Fruit fly (Drosophila melanogaster) whole organism, embryonic: Measurements from ENCODE around the gene PXo.

Source experiments
- CG10267 ChIP-seq: fragments of 200-800 bp; sonication (Bioruptor generic); optimal IDR thresholded peaks from 2 replicates; lab custom pipeline; 2018; ENCODE audit warnings: missing biosample characterization, mild to moderate bottlenecking, missing genetic modification characterization, moderate library complexity
- CG10274 ChIP-seq: fragments of 200-800 bp; sonication (Bioruptor generic); optimal IDR thresholded peaks from 3 replicates; lab custom pipeline; 2017; ENCODE audit warnings: missing biosample characterization, mild to moderate bottlenecking, missing genetic modification characterization
- CG10431 ChIP-seq: fragments of 200-800 bp; sonication (Bioruptor generic); optimal IDR thresholded peaks from 3 replicates; lab custom pipeline; 2018; ENCODE audit warnings: missing biosample characterization, mild to moderate bottlenecking, missing genetic modification characterization
- CG10462 ChIP-seq: fragments of 200-800 bp; sonication (Bioruptor generic); optimal IDR thresholded peaks from 2 replicates; lab custom pipeline; 2016; ENCODE audit warnings: missing biosample characterization, missing genetic modification characterization
- CG11723 ChIP-seq: fragments of 200-800 bp; sonication (Bioruptor generic); optimal IDR thresholded peaks from 2 replicates; lab custom pipeline; 2017; ENCODE audit warnings: missing biosample characterization, mild to moderate bottlenecking, missing genetic modification characterization
- CG1233 ChIP-seq: fragments of 200-800 bp; sonication (Bioruptor generic); optimal IDR thresholded peaks from 4 replicates; lab custom pipeline; 2018; ENCODE audit warnings: missing biosample characterization, mild to moderate bottlenecking, missing genetic modification characterization
- CG17568 ChIP-seq: fragments of 200-800 bp; sonication (Bioruptor generic); optimal IDR thresholded peaks from 2 replicates; lab custom pipeline; 2018; ENCODE audit warnings: missing biosample characterization, mild to moderate bottlenecking, missing genetic modification characterization, moderate library complexity
- CG17912 ChIP-seq: fragments of 200-800 bp; sonication (Bioruptor generic); optimal IDR thresholded peaks from 2 replicates; lab custom pipeline; 2018; ENCODE audit warnings: missing biosample characterization, mild to moderate bottlenecking, missing genetic modification characterization
- CG2116 ChIP-seq: fragments of 200-800 bp; sonication (Bioruptor generic); optimal IDR thresholded peaks from 3 replicates; lab custom pipeline; 2018; ENCODE audit warnings: missing biosample characterization, mild to moderate bottlenecking, missing genetic modification characterization
- CG2120 ChIP-seq: fragments of 200-800 bp; sonication (Bioruptor generic); optimal IDR thresholded peaks from 3 replicates; lab custom pipeline; 2016; ENCODE audit warnings: missing biosample characterization, missing genetic modification characterization
- CG30403 ChIP-seq: fragments of 200-800 bp; sonication (Bioruptor generic); optimal IDR thresholded peaks from 3 replicates; lab custom pipeline; 2016; ENCODE audit warnings: missing biosample characterization, missing genetic modification characterization
- CG30431 ChIP-seq: fragments of 200-800 bp; sonication (Bioruptor generic); optimal IDR thresholded peaks from 2 replicates; lab custom pipeline; 2017; ENCODE audit warnings: missing biosample characterization, missing genetic modification characterization
- CG32772 ChIP-seq: fragments of 200-800 bp; sonication (Bioruptor generic); IDR thresholded peaks from 2 replicates; pipeline ENCODE4 v1.3.6; 2022; ENCODE audit warnings: missing biosample characterization, missing genetic modification characterization
- CG43689 ChIP-seq: fragments of 200-800 bp; sonication (Bioruptor generic); IDR thresholded peaks from 2 replicates; pipeline ENCODE4 v1.3.6; 2022; ENCODE audit warnings: missing biosample characterization, missing genetic modification characterization
- CG4404 ChIP-seq: fragments of 200-800 bp; sonication (Bioruptor generic); IDR thresholded peaks from 2 replicates; pipeline ENCODE4 v1.3.6; 2022; ENCODE audit warnings: missing biosample characterization, missing genetic modification characterization
- CG4820 ChIP-seq: fragments of 200-800 bp; sonication (Bioruptor generic); optimal IDR thresholded peaks from 3 replicates; lab custom pipeline; 2016; ENCODE audit warnings: missing biosample characterization, missing genetic modification characterization
- CG7987 ChIP-seq: fragments of 200-800 bp; sonication (Bioruptor generic); optimal IDR thresholded peaks from 2 replicates; lab custom pipeline; 2018; ENCODE audit warnings: missing biosample characterization, mild to moderate bottlenecking, missing genetic modification characterization, moderate library complexity
- Dip3 ChIP-seq: fragments of 200-800 bp; sonication (Bioruptor generic); optimal IDR thresholded peaks from 3 replicates; lab custom pipeline; 2016; ENCODE audit warnings: missing biosample characterization, missing genetic modification characterization
- Ets65A ChIP-seq: fragments of 200-800 bp; sonication (Bioruptor generic); peaks from one replicate; lab custom pipeline; 2016; ENCODE audit warnings: missing biosample characterization, missing genetic modification characterization
- Fer2 ChIP-seq: fragments of 200-800 bp; sonication (Bioruptor generic); optimal IDR thresholded peaks from 2 replicates; lab custom pipeline; 2018; ENCODE audit warnings: missing biosample characterization, mild to moderate bottlenecking, missing genetic modification characterization, moderate library complexity
- HLH4C ChIP-seq: fragments of 200-800 bp; sonication (Bioruptor generic); IDR thresholded peaks from 3 replicates; pipeline ENCODE4 v1.3.6; 2022; ENCODE audit warnings: missing biosample characterization, missing genetic modification characterization; ENCODE audit not compliant: partially characterized antibody
- Hr39 ChIP-seq: fragments of >200 bp; optimal IDR thresholded peaks from 2 replicates; lab custom pipeline; 2017
- Kr ChIP-seq: fragments of 200-800 bp; sonication (Bioruptor generic); optimal IDR thresholded peaks from 2 replicates; lab custom pipeline; 2017; ENCODE audit warnings: missing biosample characterization, mild to moderate bottlenecking, missing genetic modification characterization
- Lhr ChIP-seq: fragments of 200-800 bp; sonication (Bioruptor generic); optimal IDR thresholded peaks from 3 replicates; lab custom pipeline; 2017; ENCODE audit warnings: mild to moderate bottlenecking, missing biosample characterization, missing genetic modification reagents, missing genetic modification characterization
- Max ChIP-seq: fragments of 200-800 bp; sonication (Bioruptor generic); optimal IDR thresholded peaks from 2 replicates; lab custom pipeline; 2016; ENCODE audit warnings: missing biosample characterization, mild to moderate bottlenecking, missing genetic modification characterization
- NFAT ChIP-seq: fragments of 200-800 bp; sonication (Bioruptor generic); IDR thresholded peaks from 2 replicates; pipeline ENCODE4 v1.3.6; 2022; ENCODE audit warnings: missing biosample characterization, missing genetic modification characterization
- Opbp ChIP-seq: fragments of 200-800 bp; sonication (Bioruptor generic); IDR thresholded peaks from 3 replicates; pipeline ENCODE4 v1.3.6; 2022; ENCODE audit warnings: missing biosample characterization, missing genetic modification characterization; ENCODE audit not compliant: partially characterized antibody
- Ravus ChIP-seq: fragments of 200-800 bp; sonication (Bioruptor generic); IDR thresholded peaks from 2 replicates; pipeline ENCODE4 v1.3.6; 2022; ENCODE audit warnings: missing biosample characterization, missing genetic modification characterization
- Rfx ChIP-seq: fragments of 200-800 bp; sonication (Bioruptor generic); IDR thresholded peaks from 2 replicates; pipeline ENCODE4 v1.3.6; 2022; ENCODE audit warnings: missing biosample characterization, missing genetic modification characterization
- Vsx1 ChIP-seq: fragments of 200-800 bp; sonication (Bioruptor generic); optimal IDR thresholded peaks from 2 replicates; lab custom pipeline; 2017; ENCODE audit warnings: missing biosample characterization, mild to moderate bottlenecking, missing genetic modification characterization, missing genetic modification reagents
- YL-1 ChIP-seq: fragments of 200-800 bp; sonication (Bioruptor generic); optimal IDR thresholded peaks from 3 replicates; lab custom pipeline; 2017; ENCODE audit warnings: missing biosample characterization, mild to moderate bottlenecking, missing genetic modification characterization
- ato ChIP-seq: fragments of 200-800 bp; sonication (Bioruptor generic); IDR thresholded peaks from 2 replicates; pipeline ENCODE4 v1.3.6; 2022; ENCODE audit warnings: missing biosample characterization, missing genetic modification characterization; ENCODE audit not compliant: partially characterized antibody
- az2 ChIP-seq: fragments of 200-800 bp; sonication (Bioruptor generic); optimal IDR thresholded peaks from 3 replicates; lab custom pipeline; 2016; ENCODE audit warnings: missing biosample characterization, missing genetic modification characterization
- cato ChIP-seq: fragments of 200-800 bp; sonication (Bioruptor generic); optimal IDR thresholded peaks from 2 replicates; lab custom pipeline; 2016; ENCODE audit warnings: missing biosample characterization, missing genetic modification characterization, borderline replicate concordance
- crol ChIP-seq: fragments of 200-800 bp; sonication (Bioruptor generic); IDR thresholded peaks from 2 replicates; pipeline ENCODE4 v1.3.6; 2022; ENCODE audit warnings: missing biosample characterization, missing genetic modification characterization
- cwo ChIP-seq: fragments of 200-800 bp; sonication (Bioruptor generic); optimal IDR thresholded peaks from 3 replicates; lab custom pipeline; 2017; ENCODE audit warnings: missing biosample characterization, missing genetic modification characterization, mild to moderate bottlenecking, moderate library complexity, missing genetic modification reagents
- dmrt11E ChIP-seq: fragments of 200-800 bp; sonication (Bioruptor generic); optimal IDR thresholded peaks from 3 replicates; lab custom pipeline; 2018; ENCODE audit warnings: missing biosample characterization, mild to moderate bottlenecking, missing genetic modification characterization, moderate library complexity
- ems ChIP-seq: fragments of 200-800 bp; sonication (Bioruptor generic); optimal IDR thresholded peaks from 3 replicates; lab custom pipeline; 2016; ENCODE audit warnings: missing biosample characterization, missing genetic modification characterization
- gem ChIP-seq: fragments of 200-800 bp; sonication (Bioruptor generic); optimal IDR thresholded peaks from 2 replicates; lab custom pipeline; 2019; ENCODE audit warnings: missing biosample characterization, mild to moderate bottlenecking, missing genetic modification characterization, moderate library complexity
- gsb ChIP-seq: fragments of 200-800 bp; sonication (Bioruptor generic); IDR thresholded peaks from 2 replicates; pipeline ENCODE4 v1.3.6; 2022; ENCODE audit warnings: missing biosample characterization, missing genetic modification characterization
- ham ChIP-seq: fragments of 200-800 bp; sonication (Bioruptor generic); IDR thresholded peaks from 2 replicates; pipeline ENCODE4 v1.3.6; 2022; ENCODE audit warnings: missing biosample characterization, missing genetic modification characterization
- lilli ChIP-seq: fragments of 200-800 bp; sonication (Bioruptor generic); optimal IDR thresholded peaks from 3 replicates; lab custom pipeline; 2016; ENCODE audit warnings: missing biosample characterization, missing genetic modification characterization
- mam ChIP-seq: fragments of 200-800 bp; sonication (Bioruptor generic); optimal IDR thresholded peaks from 3 replicates; lab custom pipeline; 2016; ENCODE audit warnings: missing biosample characterization, missing genetic modification characterization
- pita ChIP-seq: fragments of 200-800 bp; sonication (Bioruptor generic); optimal IDR thresholded peaks from 2 replicates; lab custom pipeline; 2017; ENCODE audit warnings: missing biosample characterization, mild to moderate bottlenecking, missing genetic modification characterization
- stwl ChIP-seq: fragments of 200-800 bp; sonication (Bioruptor generic); optimal IDR thresholded peaks from 3 replicates; lab custom pipeline; 2018; ENCODE audit warnings: missing biosample characterization, mild to moderate bottlenecking, missing genetic modification characterization, moderate library complexity
- tin ChIP-seq: fragments of 200-800 bp; sonication (Bioruptor generic); optimal IDR thresholded peaks from 3 replicates; lab custom pipeline; 2016; ENCODE audit warnings: missing biosample characterization, missing genetic modification characterization
- toy ChIP-seq: fragments of 200-800 bp; sonication (Bioruptor generic); IDR thresholded peaks from 2 replicates; pipeline ENCODE4 v1.3.6; 2022; ENCODE audit warnings: missing biosample characterization, missing genetic modification characterization
- usp ChIP-seq: fragments of >200 bp; optimal IDR thresholded peaks from 2 replicates; lab custom pipeline; 2017; ENCODE audit warnings: missing biosample characterization, missing genetic modification characterization
- vnd ChIP-seq: fragments of 200-800 bp; sonication (Bioruptor generic); IDR thresholded peaks from 3 replicates; pipeline ENCODE4 v1.3.6; 2022; ENCODE audit warnings: missing biosample characterization, missing genetic modification characterization; ENCODE audit not compliant: partially characterized antibody
- zfh2 ChIP-seq: fragments of 200-800 bp; sonication (Bioruptor generic); optimal IDR thresholded peaks from 2 replicates; lab custom pipeline; 2016; ENCODE audit warnings: missing biosample characterization, missing genetic modification characterization

PXo gene

DNA sequence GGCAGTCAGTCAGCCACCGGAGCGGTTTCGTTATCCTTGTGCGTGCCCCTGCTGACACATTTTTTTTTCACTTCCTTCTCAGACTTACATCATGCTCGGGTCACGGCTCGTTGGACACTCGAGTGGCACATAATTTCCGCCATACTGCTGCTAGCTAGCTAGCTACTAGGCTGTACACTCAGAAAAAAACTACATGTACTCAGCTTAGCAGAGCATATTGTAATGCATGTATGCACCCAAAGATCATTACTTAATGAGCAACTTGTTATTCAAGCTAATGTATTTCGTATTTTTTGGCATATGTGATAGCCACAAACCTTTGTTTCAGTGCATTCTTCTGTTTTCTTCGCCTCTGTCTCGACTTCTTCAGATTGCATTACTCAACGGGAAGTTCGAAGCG lies 43.3 kb upstream of the PXo start (continued):
- TF ChIP-seq Lhr (GFP tag; lab: Kevin White, UChicago): no peak
- no peak for TF ChIP-seq cwo
- TF ChIP-seq ato: no peak
- TF ChIP-seq HLH4C (GFP tag; lab: Robert Waterston, UW): no peak
- TF ChIP-seq cato: no peak
- peak; percentile 14 for TF ChIP-seq CG10462 (GFP tag; lab: Kevin White, UChicago)
- TF ChIP-seq CG10431 (GFP tag; lab: Kevin White, UChicago): no peak
- TF ChIP-seq dmrt11E (tag; lab: Kevin White, UChicago): peak; percentile 29
- TF ChIP-seq CG32772 (GFP tag; lab: Robert Waterston, UW): 0 out of 2 replicates have a peak, but pooled peaks have one; percentile 14
- TF ChIP-seq CG43689 (GFP tag; lab: Robert Waterston, UW): no peak
- TF ChIP-seq ems (GFP tag; lab: Kevin White, UChicago): no peak
- no peak for TF ChIP-seq CG30431 (GFP tag; lab: Kevin White, UChicago)
- no peak for TF ChIP-seq Ravus
- no peak for TF ChIP-seq CG4820 (GFP tag; lab: Kevin White, UChicago)
- no peak for TF ChIP-seq stwl (tag; lab: Kevin White, UChicago)
- no peak for TF ChIP-seq mam
- no peak for TF ChIP-seq Vsx1
- TF ChIP-seq CG11723 (GFP tag; lab: Kevin White, UChicago): no peak
- no peak for TF ChIP-seq vnd
- TF ChIP-seq CG4404 (GFP tag; lab: Robert Waterston, UW): peak; percentile 43
- no peak for TF ChIP-seq ham
- TF ChIP-seq Max: no peak
- TF ChIP-seq CG17568: no peak
- no peak for TF ChIP-seq CG2120
- TF ChIP-seq Fer2 (tag; lab: Kevin White, UChicago): no peak
- no peak for TF ChIP-seq Opbp (GFP tag; lab: Robert Waterston, UW)
- TF ChIP-seq crol: no peak
- TF ChIP-seq gsb (GFP tag; lab: Robert Waterston, UW): no peak
- no peak for TF ChIP-seq YL-1 (GFP tag; lab: Kevin White, UChicago)
- no peak for TF ChIP-seq az2 (GFP tag; lab: Kevin White, UChicago)
- no peak for TF ChIP-seq CG1233 (GFP tag; lab: Kevin White, UChicago)
- no peak for TF ChIP-seq NFAT (GFP tag; lab: Robert Waterston, UW)
- no peak for TF ChIP-seq pita
- no peak for TF ChIP-seq zfh2 (GFP tag; lab: Kevin White, UChicago)
- TF ChIP-seq Kr (GFP tag; lab: Kevin White, UChicago): no peak
- TF ChIP-seq Rfx (GFP tag; lab: Robert Waterston, UW): 0 out of 2 replicates have a peak, but pooled peaks have one; percentile 5
- no peak for TF ChIP-seq lilli (GFP tag; lab: Kevin White, UChicago)
- TF ChIP-seq CG7987: no peak
- no peak for TF ChIP-seq CG30403
- no peak for TF ChIP-seq CG17912 (GFP tag; lab: Kevin White, UChicago)
- TF ChIP-seq Ets65A (GFP tag; lab: Kevin White, UChicago): peak; percentile 92
- TF ChIP-seq gem (tag; lab: Kevin White, UChicago): peak; percentile 31
- TF ChIP-seq CG10267 (tag; lab: Kevin White, UChicago): no peak
- TF ChIP-seq tin: no peak
- no peak for TF ChIP-seq Dip3 (GFP tag; lab: Kevin White, UChicago)
- TF ChIP-seq CG2116: no peak
- TF ChIP-seq toy: no peak
- no peak for TF ChIP-seq usp
- no peak for TF ChIP-seq CG10274 (GFP tag; lab: Kevin White, UChicago)
- no peak for TF ChIP-seq Hr39
- TF ChIP-seq, all 482 proteins: peak for 21
